Worm (Caenorhabditis elegans): ENCODE data around the gene set-17.

DNA sequence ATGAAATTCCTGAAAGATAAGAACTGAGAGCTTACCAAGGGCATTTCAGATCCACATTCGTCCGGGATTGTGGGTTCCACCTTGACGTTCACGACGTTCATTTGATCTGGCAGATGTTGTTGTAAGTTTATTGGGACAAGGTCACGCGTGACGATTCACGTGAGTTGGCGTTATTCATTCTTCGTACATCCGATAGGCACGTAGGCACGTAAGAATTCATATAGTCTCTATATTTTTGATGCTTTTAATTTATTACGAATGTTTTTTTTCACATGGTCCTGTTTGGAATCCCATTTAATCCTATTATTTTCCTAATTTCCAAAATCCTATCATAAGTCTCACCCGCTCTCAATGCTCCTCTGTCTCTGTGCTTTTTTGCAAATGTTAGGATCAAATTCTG lies 28.4 kb downstream of the set-17 start, which contains the start of gene B0457.4:
- TF ChIP-seq ztf-4 (tag; optimal IDR thresholded peaks at IDR 0.05), result no peak
- TF ChIP-seq ztf-11 (tag; optimal IDR thresholded peaks at IDR 0.05), result no peak
- TF ChIP-seq C34F6.9 (tag; optimal IDR thresholded peaks at IDR 0.05), result no peak

All from whole organism, L2 larva.